Fruit fly (Drosophila melanogaster) whole organism, adult: ENCODE measurements around the gene eIF3i.

ENCODE experiments used
- CG11617 ChIP-seq: fragments of 200-800 bp; sonication (Bioruptor generic); optimal IDR thresholded peaks from 2 replicates; lab custom pipeline; 2017; ENCODE audit warnings: mild to moderate bottlenecking, missing biosample characterization, missing genetic modification reagents, missing genetic modification characterization
- CG12768 ChIP-seq: fragments of 200-800 bp; sonication (Bioruptor generic); optimal IDR thresholded peaks from 2 replicates; lab custom pipeline; 2017; ENCODE audit warnings: missing biosample characterization, missing genetic modification characterization, mild to moderate bottlenecking, moderate library complexity, missing genetic modification reagents
- CG14711 ChIP-seq: fragments of 200-800 bp; sonication (Bioruptor generic); optimal IDR thresholded peaks from 2 replicates; lab custom pipeline; 2018; ENCODE audit warnings: missing biosample characterization, mild to moderate bottlenecking, missing genetic modification characterization, moderate library complexity
- CG1620 ChIP-seq: fragments of 200-800 bp; sonication (Bioruptor generic); optimal IDR thresholded peaks from 2 replicates; lab custom pipeline; 2016; ENCODE audit warnings: missing biosample characterization, missing genetic modification characterization
- CG33017 ChIP-seq: fragments of 200-800 bp; sonication (Bioruptor generic); optimal IDR thresholded peaks from 2 replicates; lab custom pipeline; 2018; ENCODE audit warnings: missing biosample characterization, mild to moderate bottlenecking, missing genetic modification characterization, moderate library complexity
- CG5204 ChIP-seq: fragments of 200-800 bp; sonication (Bioruptor generic); optimal IDR thresholded peaks from 2 replicates; lab custom pipeline; 2016; ENCODE audit warnings: missing biosample characterization, missing genetic modification characterization
- CG7045 ChIP-seq: fragments of 200-800 bp; sonication (Bioruptor generic); optimal IDR thresholded peaks from 2 replicates; lab custom pipeline; 2017; ENCODE audit warnings: missing biosample characterization, mild to moderate bottlenecking, missing genetic modification characterization
- CG7101 ChIP-seq: fragments of 200-800 bp; sonication (Bioruptor generic); optimal IDR thresholded peaks from 2 replicates; lab custom pipeline; 2018; ENCODE audit warnings: missing biosample characterization, mild to moderate bottlenecking, missing genetic modification characterization, moderate library complexity
- Clk ChIP-seq: fragments of 200-800 bp; sonication (Bioruptor generic); optimal IDR thresholded peaks from 2 replicates; lab custom pipeline; 2017; ENCODE audit warnings: missing biosample characterization, missing genetic modification characterization
- Crg-1 ChIP-seq: fragments of 200-800 bp; sonication (Bioruptor generic); optimal IDR thresholded peaks from 2 replicates; lab custom pipeline; 2016; ENCODE audit warnings: missing biosample characterization, missing genetic modification characterization
- Hr96 ChIP-seq: fragments of 200-800 bp; sonication (Bioruptor generic); optimal IDR thresholded peaks from 2 replicates; lab custom pipeline; 2016; ENCODE audit warnings: missing biosample characterization, missing genetic modification characterization
- Mnt ChIP-seq: fragments of 200-800 bp; sonication (Bioruptor generic); optimal IDR thresholded peaks from 2 replicates; lab custom pipeline; 2016; ENCODE audit warnings: missing biosample characterization, mild to moderate bottlenecking, missing genetic modification characterization
- bab1 ChIP-seq: fragments of 200-800 bp; sonication (Bioruptor generic); optimal IDR thresholded peaks from 3 replicates; lab custom pipeline; 2019; ENCODE audit warnings: missing biosample characterization, mild to moderate bottlenecking, missing genetic modification characterization, moderate library complexity
- cic ChIP-seq: fragments of 200-800 bp; sonication (Bioruptor generic); optimal IDR thresholded peaks from 2 replicates; lab custom pipeline; 2017; ENCODE audit warnings: missing biosample characterization, mild to moderate bottlenecking, missing genetic modification characterization, moderate library complexity
- cnc ChIP-seq, 2 experiments: fragments of >200 bp; optimal IDR thresholded peaks; 2 replicates each; lab custom pipeline; 2017
- kay ChIP-seq: fragments of 200-800 bp; sonication (Bioruptor generic); peaks from one replicate; lab custom pipeline; 2016; ENCODE audit warnings: missing biosample characterization, missing genetic modification characterization, borderline replicate concordance
- ovo ChIP-seq: fragments of 200-800 bp; sonication (Bioruptor generic); optimal IDR thresholded peaks from 2 replicates; lab custom pipeline; 2016; ENCODE audit warnings: missing biosample characterization, missing genetic modification characterization
- pad ChIP-seq: fragments of 200-800 bp; sonication (Bioruptor generic); optimal IDR thresholded peaks from 3 replicates; lab custom pipeline; 2017; ENCODE audit warnings: missing biosample characterization, missing genetic modification characterization, mild to moderate bottlenecking, moderate library complexity, missing genetic modification reagents
- tj ChIP-seq: fragments of 200-800 bp; sonication (Bioruptor generic); optimal IDR thresholded peaks from 3 replicates; lab custom pipeline; 2017; ENCODE audit warnings: missing biosample characterization, mild to moderate bottlenecking, missing genetic modification characterization, moderate library complexity
- toe ChIP-seq: fragments of 200-800 bp; sonication (Bioruptor generic); optimal IDR thresholded peaks from 2 replicates; lab custom pipeline; 2016; ENCODE audit warnings: missing biosample characterization, missing genetic modification characterization

eIF3i gene

dm6 chr2L:4981278-4981966 is 13.8 kb upstream of the eIF3i start, which contains the start of the genes CG8892 and CG34126:
Gene CG8892, minus strand, starts transcription at chr2L:4981592.
Gene CG34126, plus strand, starts transcription at chr2L:4981614.
- TF ChIP-seq bab1 (GFP tag; lab: Kevin White, UChicago) (peak; percentile 95), Mnt (peak; percentile 97), cnc (optimal IDR thresholded peaks at IDR 0.05; lab: Kevin White, UChicago) (no peak), Crg-1 (GFP tag; lab: Kevin White, UChicago) (peak; percentile 99), CG7101 (tag; lab: Kevin White, UChicago) (peak; percentile 98), CG7045 (GFP tag; lab: Kevin White, UChicago) (peak; percentile 97), CG5204 (GFP tag; lab: Kevin White, UChicago) (peak; percentile 98), kay (GFP tag; lab: Kevin White, UChicago) (no peak), CG33017 (tag; lab: Kevin White, UChicago) (peak; percentile 96), tj (GFP tag; lab: Kevin White, UChicago) (peak; percentile 90), Clk (GFP tag; lab: Kevin White, UChicago) (peak; percentile 99), cic (GFP tag; lab: Kevin White, UChicago) (peak; percentile 89), CG11617 (GFP tag; lab: Kevin White, UChicago) (peak; percentile 99), ovo (peak; percentile 99), Hr96 (GFP tag; lab: Kevin White, UChicago) (peak; percentile 96), CG14711 (peak; percentile 95), pad (peak; percentile 96), toe (GFP tag; lab: Kevin White, UChicago) (peak; percentile 99), CG12768 (GFP tag; lab: Kevin White, UChicago) (peak; percentile 99), CG1620 (GFP tag; lab: Kevin White, UChicago) (peak; percentile 99)

- TF ChIP-seq bab1 (GFP tag; lab: Kevin White, UChicago): peak; percentile 14
- TF ChIP-seq Mnt: peak; percentile 51
- no peak for TF ChIP-seq CG33017 (tag; lab: Kevin White, UChicago)
- TF ChIP-seq cnc (optimal IDR thresholded peaks at IDR 0.05; lab: Kevin White, UChicago): no peak
These were observed 11.6 kb upstream of the eIF3i start, which contains the start of gene CG8891 for dm6 chr2L:4979138-4979537. Gene CG8891, minus strand, starts transcription at chr2L:4979379.

- TF ChIP-seq CG7045 (GFP tag; lab: Kevin White, UChicago) (peak; percentile 94), Clk (GFP tag; lab: Kevin White, UChicago) (peak; percentile 90), cnc (optimal IDR thresholded peaks at IDR 0.05; lab: Kevin White, UChicago) (no peak), CG11617 (GFP tag; lab: Kevin White, UChicago) (peak; percentile 95), CG14711 (peak; percentile 89), CG7101 (tag; lab: Kevin White, UChicago) (peak; percentile 93), cic (GFP tag; lab: Kevin White, UChicago) (peak; percentile 84), Crg-1 (GFP tag; lab: Kevin White, UChicago) (peak; percentile 92), Hr96 (GFP tag; lab: Kevin White, UChicago) (no peak), CG5204 (GFP tag; lab: Kevin White, UChicago) (no peak), Mnt (peak; percentile 86), pad (peak; percentile 86), CG12768 (GFP tag; lab: Kevin White, UChicago) (peak; percentile 96), tj (GFP tag; lab: Kevin White, UChicago) (peak; percentile 95), CG1620 (GFP tag; lab: Kevin White, UChicago) (peak; percentile 95), toe (GFP tag; lab: Kevin White, UChicago) (no peak), ovo (peak; percentile 83), CG33017 (tag; lab: Kevin White, UChicago) (peak; percentile 89), bab1 (GFP tag; lab: Kevin White, UChicago) (peak; percentile 95), kay (GFP tag; lab: Kevin White, UChicago) (no peak)
These were observed 9.5 kb upstream of the eIF3i start, which contains the start of the genes Gmd and CG3792 for dm6 chr2L:4976988-4977551. Gene Gmd, minus strand, starts transcription at chr2L:4977023. Gene CG3792, plus strand, starts transcription at chr2L:4977312.

dm6 chr2L:4973731-4974415 is 6.3 kb upstream of the eIF3i start, which contains the start of gene mRpL28:
Gene mRpL28, plus strand, starts transcription at chr2L:4973976.
- TF ChIP-seq CG1620 (GFP tag; lab: Kevin White, UChicago): no peak
- no peak for TF ChIP-seq Hr96 (GFP tag; lab: Kevin White, UChicago)
- TF ChIP-seq Crg-1 (GFP tag; lab: Kevin White, UChicago): no peak
- peak; percentile 65 for TF ChIP-seq bab1 (GFP tag; lab: Kevin White, UChicago)
- no peak for TF ChIP-seq ovo
- no peak for TF ChIP-seq CG7045 (GFP tag; lab: Kevin White, UChicago)
- TF ChIP-seq cnc (optimal IDR thresholded peaks at IDR 0.05; lab: Kevin White, UChicago): no peak
- peak; percentile 2 for TF ChIP-seq tj (GFP tag; lab: Kevin White, UChicago)
- TF ChIP-seq CG7101 (tag; lab: Kevin White, UChicago): peak; percentile 15
- peak; percentile 94 for TF ChIP-seq CG14711
- TF ChIP-seq Mnt: peak; percentile 44
- TF ChIP-seq CG5204 (GFP tag; lab: Kevin White, UChicago): no peak
- peak; percentile 11 for TF ChIP-seq CG11617 (GFP tag; lab: Kevin White, UChicago)

- TF ChIP-seq CG7101 (tag; lab: Kevin White, UChicago): peak; percentile 25
- TF ChIP-seq CG14711: peak; percentile 66
- TF ChIP-seq Crg-1 (GFP tag; lab: Kevin White, UChicago): peak; percentile 29
- TF ChIP-seq kay (GFP tag; lab: Kevin White, UChicago): no peak
- no peak for TF ChIP-seq cnc (optimal IDR thresholded peaks at IDR 0.05; lab: Kevin White, UChicago)
- peak; percentile 72 for TF ChIP-seq Mnt
- no peak for TF ChIP-seq Hr96 (GFP tag; lab: Kevin White, UChicago)
- peak; percentile 26 for TF ChIP-seq pad
- peak; percentile 19 for TF ChIP-seq CG11617 (GFP tag; lab: Kevin White, UChicago)
- TF ChIP-seq bab1 (GFP tag; lab: Kevin White, UChicago): peak; percentile 74
- no peak for TF ChIP-seq toe (GFP tag; lab: Kevin White, UChicago)
- TF ChIP-seq CG5204 (GFP tag; lab: Kevin White, UChicago): no peak
- no peak for TF ChIP-seq CG12768 (GFP tag; lab: Kevin White, UChicago)
- TF ChIP-seq tj (GFP tag; lab: Kevin White, UChicago): peak; percentile 14
- no peak for TF ChIP-seq CG7045 (GFP tag; lab: Kevin White, UChicago)
- peak; percentile 46 for TF ChIP-seq cic (GFP tag; lab: Kevin White, UChicago)
- no peak for TF ChIP-seq CG33017 (tag; lab: Kevin White, UChicago)
- TF ChIP-seq Clk (GFP tag; lab: Kevin White, UChicago): no peak
- TF ChIP-seq CG1620 (GFP tag; lab: Kevin White, UChicago): peak; percentile 50
- TF ChIP-seq ovo: no peak
These were observed 3.8 kb upstream of the eIF3i start, which contains the start of gene CG14043 for dm6 chr2L:4971329-4971798. Gene CG14043, plus strand, starts transcription at chr2L:4971702.
